Worm (Caenorhabditis elegans) whole organism, young adult: ENCODE results near the gene lov-1.
A peak's percentile ranks its signal among the peaks of the same experiment; 100 is the strongest.

ENCODE experiments used
- B0035.1 ChIP-seq: sonication (generic microtip); optimal IDR thresholded peaks from 2 replicates; lab custom pipeline; 2016; ENCODE audit warnings: missing genetic modification characterization, mild to moderate bottlenecking, missing compliant biosample characterization, missing genotype, missing genetic modification reagents
- F23B12.7 ChIP-seq: sonication (generic microtip); optimal IDR thresholded peaks from 2 replicates; lab custom pipeline; 2017; ENCODE audit warnings: missing genetic modification characterization, mild to moderate bottlenecking, missing compliant biosample characterization, antibody characterized with exemption, moderate library complexity; ENCODE audit not compliant: insufficient read depth
- F33H1.4 ChIP-seq: fragments of 200-800 bp; sonication (Bioruptor generic); IDR thresholded peaks from 2 replicates; pipeline ENCODE4 v1.3.6; 2022; ENCODE audit warnings: missing genetic modification reagents, missing genetic modification characterization, missing compliant biosample characterization
- K11D2.4 ChIP-seq: fragments of 200-800 bp; sonication (Bioruptor generic); IDR thresholded peaks from 2 replicates; pipeline ENCODE4 v1.3.6; 2022; ENCODE audit warnings: missing genetic modification reagents, missing genetic modification characterization, missing compliant biosample characterization
- Y53F4B.3 ChIP-seq: fragments of 200-800 bp; sonication (Bioruptor generic); IDR thresholded peaks from 2 replicates; pipeline ENCODE4 v1.3.6; 2022; ENCODE audit warnings: missing genetic modification reagents, missing genetic modification characterization, missing compliant biosample characterization
- Y95B8A.8 ChIP-seq: fragments of 200-800 bp; sonication (Bioruptor generic); IDR thresholded peaks from 2 replicates; pipeline ENCODE4 v1.3.6; 2022; ENCODE audit warnings: missing genetic modification reagents, missing genetic modification characterization, missing compliant biosample characterization
- aptf-2 ChIP-seq: fragments of 200-800 bp; sonication (Bioruptor generic); conservative IDR thresholded peaks from 2 replicates; pipeline ENCODE4 v1.3.6; 2022; ENCODE audit warnings: missing genetic modification reagents, missing genetic modification characterization, missing compliant biosample characterization
- atf-7 ChIP-seq: sonication (generic microtip); optimal IDR thresholded peaks from 2 replicates; lab custom pipeline; 2017; ENCODE audit warnings: mild to moderate bottlenecking, missing genetic modification characterization, missing compliant biosample characterization
- attf-3 ChIP-seq: fragments of 200-800 bp; sonication (Bioruptor generic); conservative IDR thresholded peaks from 2 replicates; pipeline ENCODE4 v1.3.6; 2022; ENCODE audit warnings: missing genetic modification reagents, missing genetic modification characterization, missing compliant biosample characterization
- attf-6 ChIP-seq: fragments of 200-800 bp; sonication (Bioruptor generic); IDR thresholded peaks from 2 replicates; pipeline ENCODE4 v1.3.6; 2022; ENCODE audit warnings: missing genetic modification reagents, missing genetic modification characterization, missing compliant biosample characterization
- ccch-3 ChIP-seq: fragments of 200-800 bp; sonication (Bioruptor generic); optimal IDR thresholded peaks from 2 replicates; lab custom pipeline; 2018; ENCODE audit warnings: mild to moderate bottlenecking, missing genetic modification characterization, missing compliant biosample characterization
- ceh-91 ChIP-seq: fragments of 200-800 bp; sonication (Bioruptor generic); IDR thresholded peaks from 2 replicates; pipeline ENCODE4 v1.3.6; 2022; ENCODE audit warnings: missing genetic modification reagents, missing genetic modification characterization, missing compliant biosample characterization
- dpff-1 ChIP-seq: sonication (generic microtip); optimal IDR thresholded peaks from 2 replicates; lab custom pipeline; 2017; ENCODE audit warnings: mild to moderate bottlenecking, missing genetic modification characterization, missing compliant biosample characterization
- efl-1 ChIP-seq: fragments of 150-350 bp; optimal IDR thresholded peaks from 2 replicates; lab custom pipeline; 2014; ENCODE audit warnings: missing biosample characterization, missing genetic modification reagents, missing genetic modification characterization
- egl-44 ChIP-seq: fragments of 200-800 bp; sonication (Bioruptor generic); IDR thresholded peaks from 2 replicates; pipeline ENCODE4 v1.3.6; 2022; ENCODE audit warnings: missing genetic modification reagents, missing genetic modification characterization, missing compliant biosample characterization
- egrh-3 ChIP-seq: fragments of 200-800 bp; sonication (Bioruptor generic); IDR thresholded peaks from 2 replicates; pipeline ENCODE4 v1.3.6; 2022; ENCODE audit warnings: missing genetic modification reagents, missing genetic modification characterization, missing compliant biosample characterization
- gei-17 ChIP-seq: fragments of 200-800 bp; sonication (Bioruptor generic); optimal IDR thresholded peaks from 2 replicates; lab custom pipeline; 2018; ENCODE audit warnings: mild to moderate bottlenecking, missing genetic modification characterization, missing compliant biosample characterization
- hlh-12 ChIP-seq: sonication (generic microtip); optimal IDR thresholded peaks from 2 replicates; lab custom pipeline; 2016; ENCODE audit warnings: missing genetic modification characterization, missing compliant biosample characterization
- hlh-26 ChIP-seq: fragments of 200-800 bp; sonication (Bioruptor generic); conservative IDR thresholded peaks from 2 replicates; pipeline ENCODE4 v1.3.6; 2022; ENCODE audit warnings: missing genetic modification reagents, missing genetic modification characterization, missing compliant biosample characterization
- hmg-1.2 ChIP-seq: fragments of 200-800 bp; sonication (Bioruptor generic); IDR thresholded peaks from 2 replicates; pipeline ENCODE4 v1.3.6; 2022; ENCODE audit warnings: missing genetic modification reagents, missing genetic modification characterization, missing compliant biosample characterization
- hmg-20 ChIP-seq: fragments of 200-800 bp; sonication (Bioruptor generic); IDR thresholded peaks from 2 replicates; pipeline ENCODE4 v1.3.6; 2022; ENCODE audit warnings: missing genetic modification reagents, missing genetic modification characterization, missing compliant biosample characterization
- hsf-1 ChIP-seq: fragments of 200-800 bp; sonication (Bioruptor generic); IDR thresholded peaks from 2 replicates; pipeline ENCODE4 v1.3.6; 2022; ENCODE audit warnings: missing genetic modification reagents, missing genetic modification characterization, missing compliant biosample characterization
- lin-35 ChIP-seq, 3 experiments: fragments of 150-350 bp in 2 of 3; sonication (generic microtip) in 1 of 3; optimal IDR thresholded peaks; 2 replicates each; lab custom pipeline; 2014 to 2018; ENCODE audit warnings: missing biosample characterization in 3 of 3, missing genetic modification characterization in 3 of 3, missing genetic modification reagents in 3 of 3
- lir-1 ChIP-seq: fragments of 200-800 bp; sonication (Bioruptor generic); conservative IDR thresholded peaks from 2 replicates; pipeline ENCODE4 v1.3.6; 2022; ENCODE audit warnings: missing genetic modification reagents, missing genetic modification characterization, missing compliant biosample characterization
- lsl-1 ChIP-seq: fragments of 200-800 bp; sonication (Bioruptor generic); optimal IDR thresholded peaks from 2 replicates; lab custom pipeline; 2018; ENCODE audit warnings: mild to moderate bottlenecking, missing genetic modification characterization, moderate library complexity, missing compliant biosample characterization
- lsy-27 ChIP-seq: sonication (generic microtip); optimal IDR thresholded peaks from 2 replicates; lab custom pipeline; 2017; ENCODE audit warnings: missing genetic modification characterization, mild to moderate bottlenecking, missing compliant biosample characterization, antibody characterized with exemption, missing genotype, borderline replicate concordance; ENCODE audit not compliant: insufficient read depth
- madf-3 ChIP-seq: fragments of 200-800 bp; sonication (Bioruptor generic); IDR thresholded peaks from 2 replicates; pipeline ENCODE4 v1.3.6; 2022; ENCODE audit warnings: missing genetic modification reagents, missing genetic modification characterization, missing compliant biosample characterization
- madf-6 ChIP-seq: fragments of 200-800 bp; sonication (Bioruptor generic); IDR thresholded peaks from 2 replicates; pipeline ENCODE4 v1.3.6; 2022; ENCODE audit warnings: missing genetic modification reagents, missing genetic modification characterization, missing compliant biosample characterization
- mes-4 ChIP-seq: sonication (generic microtip); optimal IDR thresholded peaks from 2 replicates; lab custom pipeline; 2016; ENCODE audit warnings: missing genotype, missing genetic modification characterization, missing compliant biosample characterization
- mxl-1 ChIP-seq: sonication (generic microtip); optimal IDR thresholded peaks from 2 replicates; lab custom pipeline; 2016; ENCODE audit warnings: missing genetic modification characterization, missing compliant biosample characterization
- nhr-179 ChIP-seq: sonication (generic microtip); optimal IDR thresholded peaks from 2 replicates; lab custom pipeline; 2016; ENCODE audit warnings: mild to moderate bottlenecking, missing genetic modification characterization, missing compliant biosample characterization
- rec-8 ChIP-seq, 2 experiments: sonication (generic microtip); optimal IDR thresholded peaks; 2 replicates each; lab custom pipeline; 2016; ENCODE audit warnings: mild to moderate bottlenecking in 2 of 2, missing genetic modification characterization in 2 of 2, missing genetic modification reagents in 2 of 2, missing genotype in 2 of 2, missing biosample characterization in 1 of 2, missing compliant biosample characterization in 1 of 2, moderate library complexity in 1 of 2
- sea-2 ChIP-seq: fragments of 200-800 bp; sonication (Bioruptor generic); IDR thresholded peaks from 2 replicates; pipeline ENCODE4 v1.3.6; 2022; ENCODE audit warnings: missing genetic modification characterization, missing compliant biosample characterization
- snpc-1.1 ChIP-seq: sonication (generic microtip); optimal IDR thresholded peaks from 2 replicates; lab custom pipeline; 2017; ENCODE audit warnings: missing genetic modification characterization, mild to moderate bottlenecking, missing compliant biosample characterization, antibody characterized with exemption, moderate library complexity, missing genotype, missing genetic modification reagents; ENCODE audit not compliant: insufficient read depth
- snpc-4 ChIP-seq, 5 experiments: fragments of 150-350 bp in 1 of 5; sonication (generic microtip) in 4 of 5; optimal IDR thresholded peaks; 2 replicates each; lab custom pipeline; 2014 to 2018; ENCODE audit warnings: missing genetic modification characterization in 5 of 5, missing biosample characterization in 3 of 5, antibody characterized with exemption in 2 of 5, mild to moderate bottlenecking in 2 of 5, missing compliant biosample characterization in 2 of 5, missing genotype in 2 of 5, moderate library complexity in 2 of 5, missing genetic modification reagents in 1 of 5
- somi-1 ChIP-seq: fragments of 200-800 bp; sonication (Bioruptor generic); optimal IDR thresholded peaks from 2 replicates; lab custom pipeline; 2018; ENCODE audit warnings: mild to moderate bottlenecking, missing genetic modification characterization, missing compliant biosample characterization
- sptf-2 ChIP-seq: fragments of 200-800 bp; sonication (Bioruptor generic); optimal IDR thresholded peaks from 2 replicates; lab custom pipeline; 2018; ENCODE audit warnings: mild to moderate bottlenecking, missing genetic modification characterization, missing compliant biosample characterization
- zim-3 ChIP-seq: sonication (generic microtip); optimal IDR thresholded peaks from 2 replicates; lab custom pipeline; 2017; ENCODE audit warnings: mild to moderate bottlenecking, missing genetic modification characterization, moderate library complexity, missing compliant biosample characterization
- ztf-26 ChIP-seq: sonication (generic microtip); optimal IDR thresholded peaks from 2 replicates; lab custom pipeline; 2017; ENCODE audit warnings: missing genetic modification characterization, missing compliant biosample characterization

Gene lov-1

DNA sequence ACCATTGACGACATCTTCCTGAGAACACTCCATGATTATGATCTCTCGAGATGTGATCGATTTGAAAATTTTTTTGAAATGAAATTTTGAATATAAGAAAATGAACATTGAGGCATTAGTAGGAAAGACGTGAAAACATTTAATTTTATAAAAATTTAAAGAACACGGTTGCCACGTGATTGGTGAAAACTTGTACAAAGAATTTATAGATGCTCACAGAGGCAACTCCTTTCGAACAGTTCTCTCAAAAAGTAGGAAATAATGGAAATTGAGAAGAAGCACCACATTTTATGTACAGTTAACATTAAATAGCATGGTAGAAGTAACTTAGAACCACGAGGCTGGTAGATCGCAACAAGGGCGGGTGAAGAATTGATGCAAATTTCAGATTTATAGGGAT, 14.8 kb downstream of the lov-1 start, which contains the start of gene ZK945.6:
ZK945.6 (minus strand) TSS at position 101 of the 400 bp plus-strand sequence.
- TF ChIP-seq gei-17 (GFP tag; lab: Kevin White, UChicago) (no peak), mxl-1 (tag; lab: Kevin White, UChicago) (no peak)

DNA sequence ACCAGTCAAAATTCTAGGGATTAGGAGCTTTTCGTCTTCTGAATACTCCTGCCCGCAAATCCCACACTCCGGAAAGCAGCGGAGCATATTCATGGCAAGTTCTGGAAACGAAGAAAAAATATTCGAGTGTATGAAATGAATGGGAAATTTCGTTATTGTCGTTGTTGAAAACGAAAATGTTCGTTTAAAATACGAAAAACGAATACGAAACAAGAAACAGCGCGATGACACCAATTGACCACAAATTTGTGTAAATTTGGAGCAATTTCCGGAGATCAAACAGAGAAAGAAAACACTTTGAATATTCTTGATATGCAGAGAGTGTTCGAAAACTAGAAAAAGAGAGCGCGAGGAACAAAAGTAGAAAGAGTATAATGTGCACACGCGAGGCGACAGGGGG, 16.0 kb downstream of the lov-1 start, which contains the start of gene ZK945.4:
ZK945.4 (minus strand) TSS at position 101 of the 400 bp plus-strand sequence.
- no peak for TF ChIP-seq B0035.1 (tag; lab: Kevin White, UChicago)
- no peak for TF ChIP-seq hlh-12 (tag; lab: Kevin White, UChicago)
- TF ChIP-seq sptf-2 (GFP tag; lab: Kevin White, UChicago): no peak
- no peak for TF ChIP-seq hlh-26 (GFP tag; lab: Robert Waterston, UW)
- no peak for TF ChIP-seq K11D2.4 (GFP tag; lab: Robert Waterston, UW)
- TF ChIP-seq snpc-4 (GFP tag; optimal IDR thresholded peaks at IDR 0.05; lab: Kevin White, UChicago): no peak
- TF ChIP-seq snpc-4 (tag; optimal IDR thresholded peaks at IDR 0.05; lab: Kevin White, UChicago): no peak
- TF ChIP-seq madf-3 (GFP tag; lab: Robert Waterston, UW): no peak
- TF ChIP-seq lsl-1 (GFP tag; lab: Kevin White, UChicago): no peak
- no peak for TF ChIP-seq ztf-26 (tag; lab: Kevin White, UChicago)
- no peak for TF ChIP-seq snpc-1.1
- TF ChIP-seq nhr-179: no peak
- TF ChIP-seq efl-1: no peak

DNA sequence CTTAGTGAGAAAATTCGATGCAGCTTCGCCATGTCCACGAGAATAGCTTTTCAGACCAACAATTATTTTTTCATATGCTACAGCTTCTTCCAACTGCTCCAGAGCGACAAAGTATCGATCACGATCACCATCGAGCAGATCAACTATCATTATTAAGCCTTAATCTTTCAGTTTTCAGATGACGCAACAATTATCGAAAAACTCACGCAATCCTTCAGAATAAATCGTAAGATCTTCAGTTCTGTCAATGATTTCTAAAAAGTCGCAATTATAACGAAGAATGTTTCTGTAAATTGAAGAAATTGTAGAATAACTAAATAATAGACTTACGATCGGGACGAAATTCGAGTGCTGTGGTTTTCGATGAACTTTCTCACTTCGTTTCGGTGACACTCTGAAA, 18.4 kb downstream of the lov-1 start:
- TF ChIP-seq atf-7 (tag; lab: Kevin White, UChicago): no peak
- TF ChIP-seq madf-3 (GFP tag; lab: Robert Waterston, UW): no peak
- TF ChIP-seq attf-3: no peak
- no peak for TF ChIP-seq gei-17 (GFP tag; lab: Kevin White, UChicago)
- no peak for TF ChIP-seq aptf-2 (GFP tag; lab: Robert Waterston, UW)
- TF ChIP-seq ccch-3: no peak

DNA sequence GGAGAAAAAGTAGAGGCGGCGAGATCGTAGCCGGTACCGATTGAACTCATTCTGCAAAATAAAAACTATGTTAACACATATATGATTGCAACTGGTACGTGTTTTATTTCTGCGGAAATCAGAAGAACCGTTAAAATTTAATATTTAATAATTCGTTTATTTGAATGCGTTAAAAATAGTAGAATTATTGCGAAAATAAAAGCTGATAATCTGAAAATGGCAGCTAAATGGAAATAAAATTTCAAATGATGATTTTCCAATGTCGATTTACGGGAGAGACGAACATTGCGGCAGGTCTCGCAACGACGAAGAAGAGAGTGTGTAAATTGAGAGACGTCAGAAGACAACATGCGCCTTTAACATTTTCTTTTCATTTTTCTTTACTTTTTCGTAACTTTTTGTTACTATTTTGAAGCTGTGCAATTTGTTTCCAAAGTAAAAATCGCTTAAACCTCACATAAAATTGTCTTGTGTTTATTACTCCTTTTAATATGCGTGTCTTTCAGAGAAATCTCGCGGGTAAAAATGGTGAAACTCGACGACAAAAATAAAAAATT, 21.7 kb downstream of the lov-1 start, which contains the start of the genes pas-7 and puf-12:
pas-7 (minus strand) TSS at position 51 of the 557 bp plus-strand sequence.
puf-12 (plus strand) TSS at position 507 of the 557 bp plus-strand sequence.
- TF ChIP-seq dpff-1 (tag; lab: Kevin White, UChicago) (no peak), snpc-1.1 (peak; percentile 9), efl-1 (peak; percentile 1), F33H1.4 (GFP tag; lab: Robert Waterston, UW) (peak; percentile 69), attf-6 (no peak), hmg-20 (GFP tag; lab: Robert Waterston, UW) (no peak), lsy-27 (tag; lab: Kevin White, UChicago) (no peak), sea-2 (GFP tag; lab: Robert Waterston, UW) (no peak), somi-1 (GFP tag; lab: Kevin White, UChicago) (no peak), lsl-1 (GFP tag; lab: Kevin White, UChicago) (peak; percentile 14), rec-8 (tag; optimal IDR thresholded peaks at IDR 0.05; lab: Kevin White, UChicago) (no peak), madf-6 (GFP tag; lab: Robert Waterston, UW) (peak; percentile 19; the same call in 1 of the 2 replicates), hmg-1.2 (GFP tag; lab: Robert Waterston, UW) (peak; percentile 78; the same call in 1 of the 2 replicates), mes-4 (no peak), hsf-1 (GFP tag; lab: Robert Waterston, UW) (no peak)
- TF ChIP-seq, all 124 proteins: peak for 6

ce11 chrII:10099072-10099471, 22.6 kb downstream of the lov-1 start:
- TF ChIP-seq madf-6 (GFP tag; lab: Robert Waterston, UW): no peak
- TF ChIP-seq lin-35 (GFP tag; optimal IDR thresholded peaks at IDR 0.05; lab: Kevin White, UChicago): no peak
- TF ChIP-seq Y95B8A.8: no peak
- no peak for TF ChIP-seq ceh-91
- TF ChIP-seq F23B12.7: no peak
- no peak for TF ChIP-seq hlh-12 (tag; lab: Kevin White, UChicago)
- TF ChIP-seq madf-3 (GFP tag; lab: Robert Waterston, UW): no peak
- TF ChIP-seq egrh-3: no peak
- TF ChIP-seq Y53F4B.3: no peak
- no peak for TF ChIP-seq egl-44 (GFP tag; lab: Robert Waterston, UW)
- TF ChIP-seq nhr-179: no peak
- TF ChIP-seq K11D2.4 (GFP tag; lab: Robert Waterston, UW): no peak
- TF ChIP-seq lir-1 (GFP tag; lab: Robert Waterston, UW): no peak
- TF ChIP-seq zim-3 (tag; lab: Kevin White, UChicago): no peak
- no peak for TF ChIP-seq snpc-4 (GFP tag; optimal IDR thresholded peaks at IDR 0.05; lab: Kevin White, UChicago)
- no peak for TF ChIP-seq snpc-4 (tag; optimal IDR thresholded peaks at IDR 0.05; lab: Kevin White, UChicago)
